Worm (Caenorhabditis elegans): ENCODE data around the gene Y40C7B.4.

DNA sequence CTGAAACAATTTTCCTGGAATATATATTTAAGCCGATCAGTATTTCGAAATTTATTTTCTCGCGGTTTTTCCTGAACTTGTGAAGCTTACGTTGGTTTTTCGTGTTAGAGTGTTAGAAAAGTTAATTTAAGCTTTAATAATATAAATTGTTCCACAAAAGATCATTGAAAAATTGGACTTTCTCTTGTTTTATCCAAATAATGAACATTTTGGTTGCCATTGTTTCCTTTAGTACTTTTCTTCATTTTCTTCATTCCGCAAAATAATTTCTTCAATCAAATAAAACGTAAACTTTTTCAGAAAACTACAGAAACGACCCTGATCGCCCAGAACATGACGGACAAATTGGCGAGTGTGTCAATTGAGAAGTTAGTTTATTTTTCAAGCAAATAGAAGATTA is 45.8 kb upstream of the Y40C7B.4 start, which contains the start of gene fbxa-120:
- TF ChIP-seq nhr-11 (tag; optimal IDR thresholded peaks at IDR 0.05) (no peak), T26A8.4 (GFP tag; IDR thresholded peaks at IDR 0.05) (no peak), nhr-76 (tag; optimal IDR thresholded peaks at IDR 0.05) (no peak), aha-1 (tag) (no peak), jun-1 (tag; optimal IDR thresholded peaks at IDR 0.05) (no peak), zag-1 (tag; optimal IDR thresholded peaks at IDR 0.05) (no peak), snpc-4 (tag; optimal IDR thresholded peaks at IDR 0.05) (no peak), ztf-11 (tag; optimal IDR thresholded peaks at IDR 0.05) (no peak)

Measured in whole organism, L4 larva.